Worm (Caenorhabditis elegans) whole organism, L4/young adult: ENCODE data around the gene M01H9.2.

Experiments
- W03F9.2 ChIP-seq: fragments of 150-350 bp; optimal IDR thresholded peaks from 2 replicates; lab custom pipeline; 2014; ENCODE audit warnings: missing biosample characterization, missing genetic modification characterization
- dao-5 ChIP-seq: sonication (generic microtip); optimal IDR thresholded peaks from 2 replicates; lab custom pipeline; 2016; ENCODE audit warnings: missing genotype, missing genetic modification characterization, moderate library complexity, missing compliant biosample characterization
- him-1 ChIP-seq: sonication (generic microtip); optimal IDR thresholded peaks from 2 replicates; lab custom pipeline; 2016; ENCODE audit warnings: missing genotype, missing genetic modification reagents, missing genetic modification characterization, missing compliant biosample characterization

DNA sequence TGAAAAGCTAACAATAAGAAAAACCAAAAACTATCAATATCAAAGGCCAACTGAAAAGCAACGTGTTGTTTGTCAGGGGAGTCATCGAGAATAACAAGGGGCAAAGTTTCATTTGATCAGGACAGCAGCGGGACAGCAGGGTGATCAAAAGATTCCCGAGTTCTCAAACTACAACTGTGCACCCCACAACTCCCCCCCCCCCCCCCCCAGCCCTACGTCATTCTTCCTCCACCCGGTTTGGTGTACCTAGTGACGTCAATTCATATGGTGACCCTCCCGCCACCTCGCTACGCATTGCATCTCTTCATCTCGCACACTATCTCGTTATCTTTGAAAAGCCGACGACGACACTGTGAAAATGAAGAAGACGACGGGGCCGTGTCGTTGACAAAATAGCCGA, 10.7 kb upstream of the M01H9.2 start:
- no peak for TF ChIP-seq W03F9.2 (tag; lab: Kevin White, UChicago)
- no peak for TF ChIP-seq dao-5 (tag; lab: Kevin White, UChicago)
- no peak for TF ChIP-seq him-1 (tag; lab: Kevin White, UChicago)
